Fruit fly (Drosophila melanogaster) whole organism, pupa: ENCODE data around the gene CG1910.

Experiments
- CG14655 ChIP-seq: fragments of 200-800 bp; sonication (Bioruptor generic); optimal IDR thresholded peaks from 3 replicates; lab custom pipeline; 2017; ENCODE audit warnings: mild to moderate bottlenecking, missing biosample characterization, missing genetic modification reagents, missing genetic modification characterization
- CG32121 ChIP-seq: fragments of 200-800 bp; sonication (Bioruptor generic); IDR thresholded peaks from 2 replicates; pipeline ENCODE4 v1.3.6; 2022; ENCODE audit warnings: missing biosample characterization, missing genetic modification characterization
- Ets98B ChIP-seq: fragments of 200-800 bp; sonication (Bioruptor generic); IDR thresholded peaks from 2 replicates; pipeline ENCODE4 v1.3.6; 2022; ENCODE audit warnings: missing biosample characterization, missing genetic modification characterization
- fd96Ca ChIP-seq: fragments of 200-800 bp; sonication (Bioruptor generic); IDR thresholded peaks from 3 replicates; pipeline ENCODE4 v1.3.6; 2022; ENCODE audit warnings: missing biosample characterization, missing genetic modification characterization

dm6 chr3R:31748093-31748996, 902 bp downstream of the CG1910 start:
- TF ChIP-seq fd96Ca (GFP tag; lab: Robert Waterston, UW) (no peak), Ets98B (GFP tag; lab: Robert Waterston, UW) (no peak), CG14655 (no peak), CG32121 (GFP tag; lab: Robert Waterston, UW) (no peak)
